Worm (Caenorhabditis elegans) whole organism, early embryonic: ENCODE results near the gene cyp-13B1.

Source experiments
- ama-1 ChIP-seq: fragments of 150-350 bp; optimal IDR thresholded peaks from 2 replicates; lab custom pipeline; 2014
- flt-1 ChIP-seq: fragments of 200-800 bp; sonication (Bioruptor generic); IDR thresholded peaks from 2 replicates; pipeline ENCODE4 v1.3.6; 2022; ENCODE audit warnings: missing genetic modification characterization, missing compliant biosample characterization
- hmbx-1 ChIP-seq: sonication (generic microtip); optimal IDR thresholded peaks from 2 replicates; lab custom pipeline; 2016; ENCODE audit warnings: mild to moderate bottlenecking, missing genetic modification characterization, missing compliant biosample characterization
- hmg-4 ChIP-seq: fragments of 200-800 bp; sonication (Bioruptor generic); optimal IDR thresholded peaks from 2 replicates; lab custom pipeline; 2018; ENCODE audit warnings: mild to moderate bottlenecking, missing genetic modification characterization, missing compliant biosample characterization
- hnd-1 ChIP-seq: sonication (generic microtip); optimal IDR thresholded peaks from 2 replicates; lab custom pipeline; 2016; ENCODE audit warnings: missing genetic modification characterization, missing compliant biosample characterization
- sea-1 ChIP-seq: fragments of 200-800 bp; sonication (Bioruptor generic); conservative IDR thresholded peaks from 2 replicates; pipeline ENCODE4 v1.3.6; 2022; ENCODE audit warnings: missing genetic modification characterization, missing compliant biosample characterization
- tra-4 ChIP-seq: sonication (generic microtip); optimal IDR thresholded peaks from 2 replicates; lab custom pipeline; 2017; ENCODE audit warnings: missing genetic modification characterization, missing compliant biosample characterization

- no peak for TF ChIP-seq ama-1 (lab: Kevin White, UChicago)
- TF ChIP-seq hnd-1, result no peak
- TF ChIP-seq hmg-4 (GFP tag; lab: Kevin White, UChicago), result no peak
- TF ChIP-seq hmbx-1 (tag; lab: Kevin White, UChicago), result no peak
- TF ChIP-seq sea-1 (GFP tag; lab: Robert Waterston, UW), result no peak
- TF ChIP-seq flt-1 (GFP tag; lab: Robert Waterston, UW), result no peak
- TF ChIP-seq tra-4 (tag; lab: Kevin White, UChicago), result no peak
Measured at ce11 chrX:13364897-13365296, 44.5 kb downstream of the cyp-13B1 start, which contains the start of gene C49F8.1.
